Fruit fly (Drosophila melanogaster) Kc167 (cell line): ENCODE measurements around the gene CG10347.

Source experiments
- h ChIP-seq: fragments of >200 bp; optimal IDR thresholded peaks from 3 replicates; lab custom pipeline; 2018; ENCODE audit warnings: missing external identifiers
- psq ChIP-seq: fragments of >200 bp; optimal IDR thresholded peaks from 2 replicates; lab custom pipeline; 2017; ENCODE audit warnings: missing external identifiers

dm6 chrX:11841702-11842378, 12.9 kb downstream of the CG10347 start:
- no peak for TF ChIP-seq psq (lab: Kevin White, UChicago)
- no peak for TF ChIP-seq h
